Worm (Caenorhabditis elegans) whole organism, L4 larva: ENCODE measurements around the gene ZC239.6.

ENCODE experiments used
- D1046.2 ChIP-seq: fragments of 200-800 bp; sonication (Bioruptor generic); IDR thresholded peaks from 2 replicates; pipeline ENCODE4 v1.3.6; 2022; ENCODE audit warnings: missing genetic modification characterization, missing compliant biosample characterization
- ama-1 ChIP-seq: fragments of 150-350 bp; optimal IDR thresholded peaks from 2 replicates; lab custom pipeline; 2014; ENCODE audit warnings: inconsistent platforms, mixed read lengths
- egl-27 ChIP-seq: sonication (generic microtip); optimal IDR thresholded peaks from 3 replicates; lab custom pipeline; 2017; ENCODE audit warnings: missing biosample characterization, missing genetic modification reagents, missing genetic modification characterization
- fkh-10 ChIP-seq: fragments of 150-350 bp; optimal IDR thresholded peaks from 2 replicates; lab custom pipeline; 2014; ENCODE audit warnings: missing biosample characterization, missing genetic modification reagents, missing genetic modification characterization
- hlh-30 ChIP-seq: sonication (generic microtip); optimal IDR thresholded peaks from 2 replicates; lab custom pipeline; 2017; ENCODE audit warnings: antibody characterized with exemption, mild to moderate bottlenecking, missing genetic modification characterization, missing compliant biosample characterization; ENCODE audit not compliant: insufficient read depth
- lin-15B ChIP-seq: fragments of 150-350 bp; sonication (generic microtip); optimal IDR thresholded peaks from 3 replicates; lab custom pipeline; 2014; ENCODE audit warnings: missing biosample characterization, missing genetic modification characterization
- lsy-2 ChIP-seq, 2 experiments: fragments of 150-350 bp in 1 of 2; sonication (generic microtip) in 1 of 2; optimal IDR thresholded peaks; 2 replicates each; lab custom pipeline; 2014 to 2017; ENCODE audit warnings: missing biosample characterization in 2 of 2, missing genetic modification characterization in 2 of 2
- nhr-111 ChIP-seq: fragments of 200-800 bp; sonication (Bioruptor generic); optimal IDR thresholded peaks from 2 replicates; lab custom pipeline; 2018; ENCODE audit warnings: mild to moderate bottlenecking, missing genetic modification characterization, missing compliant biosample characterization
- nhr-48 ChIP-seq: sonication (generic microtip); optimal IDR thresholded peaks from 2 replicates; lab custom pipeline; 2016; ENCODE audit warnings: mild to moderate bottlenecking, missing genetic modification characterization, missing compliant biosample characterization
- pqm-1 ChIP-seq: sonication (generic microtip); optimal IDR thresholded peaks from 2 replicates; lab custom pipeline; 2017; ENCODE audit warnings: missing biosample characterization, missing genetic modification characterization
- sdz-12 ChIP-seq: fragments of 200-800 bp; sonication (Bioruptor generic); optimal IDR thresholded peaks from 2 replicates; lab custom pipeline; 2018; ENCODE audit warnings: mild to moderate bottlenecking, missing genetic modification characterization, missing compliant biosample characterization
- tra-1 ChIP-seq: fragments of 200-800 bp; sonication (Bioruptor generic); IDR thresholded peaks from 2 replicates; pipeline ENCODE4 v1.3.6; 2022; ENCODE audit warnings: missing genetic modification reagents, missing genetic modification characterization, missing compliant biosample characterization

DNA sequence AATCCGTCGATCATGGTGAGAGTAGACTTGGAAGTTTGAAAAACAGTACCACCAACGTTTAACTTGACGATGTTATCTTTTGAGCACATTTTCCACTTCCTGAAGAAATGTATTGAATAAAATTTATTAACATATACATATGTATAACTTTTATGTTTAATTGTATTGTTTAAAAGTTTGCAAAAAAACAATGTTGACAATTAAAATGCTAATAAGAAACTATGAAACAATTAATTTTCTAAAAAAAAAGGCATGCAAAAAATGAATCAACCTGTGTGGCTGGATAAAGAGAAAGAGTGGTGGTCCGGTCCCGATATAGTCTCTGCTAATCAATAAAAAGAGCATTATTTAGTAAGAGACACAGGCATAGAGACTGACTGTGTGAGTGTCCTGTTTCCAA is 25.3 kb downstream of the ZC239.6 start, which contains the start of gene C17F4.8:
- TF ChIP-seq nhr-48 (tag; lab: Kevin White, UChicago): no peak
- TF ChIP-seq nhr-111 (GFP tag; lab: Kevin White, UChicago): no peak
- no peak for TF ChIP-seq pqm-1 (tag; lab: Kevin White, UChicago)
- TF ChIP-seq D1046.2: no peak
- TF ChIP-seq fkh-10 (GFP tag; lab: Kevin White, UChicago): no peak
- TF ChIP-seq lin-15B (tag; lab: Kevin White, UChicago): no peak
- TF ChIP-seq lsy-2 (tag; optimal IDR thresholded peaks at IDR 0.05; lab: Kevin White, UChicago): no peak
- TF ChIP-seq ama-1 (lab: Kevin White, UChicago): no peak
- no peak for TF ChIP-seq tra-1 (GFP tag; lab: Robert Waterston, UW)
- TF ChIP-seq sdz-12 (GFP tag; lab: Kevin White, UChicago): no peak
- no peak for TF ChIP-seq hlh-30
- TF ChIP-seq egl-27 (tag; lab: Kevin White, UChicago): no peak
